Fruit fly (Drosophila melanogaster) whole organism, wandering third instar larva: ENCODE measurements around the gene Pex10.

Experiments
- Dif ChIP-seq: fragments of 200-275, 200-300 bp; sonication (Bioruptor generic); optimal IDR thresholded peaks from 2 replicates; lab custom pipeline; 2018; ENCODE audit warnings: missing biosample characterization, missing genetic modification characterization; ENCODE audit not compliant: partially characterized antibody
- Hnf4 ChIP-seq: fragments of 200-800 bp; sonication (Bioruptor generic); optimal IDR thresholded peaks from 2 replicates; lab custom pipeline; 2016; ENCODE audit warnings: missing biosample characterization, mild to moderate bottlenecking, missing genetic modification characterization
- Hr78 ChIP-seq: fragments of >200 bp; optimal IDR thresholded peaks from 2 replicates; lab custom pipeline; 2017; ENCODE audit warnings: missing biosample characterization, missing genetic modification characterization
- Hr83 ChIP-seq: fragments of 200-300 bp; sonication (Bioruptor generic); optimal IDR thresholded peaks from 2 replicates; lab custom pipeline; 2016; ENCODE audit warnings: missing biosample characterization, mild to moderate bottlenecking, missing genetic modification characterization, moderate library complexity; ENCODE audit not compliant: poor library complexity, severe bottlenecking
- Mio ChIP-seq: sonication (Bioruptor generic); optimal IDR thresholded peaks from 2 replicates; lab custom pipeline; 2016; ENCODE audit warnings: missing biosample characterization, missing genetic modification characterization
- Myc ChIP-seq: fragments of >200 bp; optimal IDR thresholded peaks from 2 replicates; lab custom pipeline; 2017
- N ChIP-seq: fragments of >200 bp; optimal IDR thresholded peaks from 2 replicates; lab custom pipeline; 2018; ENCODE audit warnings: missing biosample characterization, missing external identifiers, missing genetic modification characterization
- OdsH ChIP-seq: fragments of 200-800 bp; sonication (Bioruptor generic); optimal IDR thresholded peaks from 2 replicates; lab custom pipeline; 2016; ENCODE audit warnings: missing biosample characterization, mild to moderate bottlenecking, missing genetic modification characterization
- br ChIP-seq: fragments of 200-800 bp; sonication (Bioruptor generic); optimal IDR thresholded peaks from 2 replicates; lab custom pipeline; 2016; ENCODE audit warnings: missing biosample characterization, missing genetic modification characterization
- dl ChIP-seq, 2 experiments: fragments of 175-275, 200-275 bp in 1 of 2; fragments of 200-275 bp in 1 of 2; sonication (Bioruptor generic); optimal IDR thresholded peaks; lab custom pipeline; 2018; ENCODE audit warnings: mild to moderate bottlenecking in 2 of 2, missing biosample characterization in 2 of 2, missing genetic modification characterization in 2 of 2, moderate library complexity in 2 of 2; ENCODE audit not compliant: partially characterized antibody in 2 of 2, insufficient read depth in 1 of 2
- fru ChIP-seq: fragments of 200-800 bp; sonication (Bioruptor generic); optimal IDR thresholded peaks from 3 replicates; lab custom pipeline; 2016; ENCODE audit warnings: missing biosample characterization, mild to moderate bottlenecking, missing genetic modification characterization
- pan ChIP-seq: fragments of >200 bp; optimal IDR thresholded peaks from 2 replicates; lab custom pipeline; 2017

dm6 chr3L:1571077-1571476, 13.0 kb downstream of the Pex10 start:
- TF ChIP-seq fru (no peak), OdsH (GFP tag; lab: Kevin White, UChicago) (no peak), dl (GFP tag; optimal IDR thresholded peaks at IDR 0.05; lab: Kevin White, UChicago; ENCODE audit: insufficient read depth in 1 of 2, partially characterized antibody in 2 of 2) (no peak), pan (lab: Kevin White, UChicago) (no peak), Dif (no peak), br (no peak), Hr83 (GFP tag; lab: Kevin White, UChicago) (no peak), Hr78 (GFP tag; lab: Kevin White, UChicago) (no peak), Hnf4 (GFP tag; lab: Kevin White, UChicago) (no peak), Myc (no peak), Mio (no peak), N (no peak)
